Worm (Caenorhabditis elegans): ENCODE results near the gene dhs-20.

dhs-20 gene

DNA sequence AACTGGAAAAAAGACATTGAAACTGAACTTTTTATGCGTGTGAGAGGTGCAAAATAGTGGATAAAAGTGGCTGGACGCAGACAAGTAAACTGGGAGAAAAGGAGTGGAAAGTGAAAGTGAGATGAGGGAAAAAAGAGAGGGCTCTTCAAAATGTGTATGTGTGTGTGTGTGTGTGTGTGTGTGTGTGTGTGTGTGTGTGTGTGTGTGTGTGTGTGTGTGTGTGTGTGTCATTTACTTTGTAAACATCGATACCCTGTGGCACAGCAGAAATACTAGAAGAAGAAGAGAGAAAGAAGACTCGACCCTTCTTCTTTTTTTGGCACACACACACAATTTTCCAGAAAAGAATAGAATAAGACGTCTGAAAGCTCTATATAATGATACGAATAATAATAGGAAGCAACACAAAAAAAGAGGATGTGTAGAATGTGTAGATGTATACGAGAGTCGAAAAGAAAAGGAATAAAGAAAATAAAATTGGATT, 34.3 kb upstream of the dhs-20 start (continued):
- TF ChIP-seq mab-5 (tag; optimal IDR thresholded peaks at IDR 0.05) (peak; percentile 62), dmd-4 (tag; optimal IDR thresholded peaks at IDR 0.05) (no peak)

DNA sequence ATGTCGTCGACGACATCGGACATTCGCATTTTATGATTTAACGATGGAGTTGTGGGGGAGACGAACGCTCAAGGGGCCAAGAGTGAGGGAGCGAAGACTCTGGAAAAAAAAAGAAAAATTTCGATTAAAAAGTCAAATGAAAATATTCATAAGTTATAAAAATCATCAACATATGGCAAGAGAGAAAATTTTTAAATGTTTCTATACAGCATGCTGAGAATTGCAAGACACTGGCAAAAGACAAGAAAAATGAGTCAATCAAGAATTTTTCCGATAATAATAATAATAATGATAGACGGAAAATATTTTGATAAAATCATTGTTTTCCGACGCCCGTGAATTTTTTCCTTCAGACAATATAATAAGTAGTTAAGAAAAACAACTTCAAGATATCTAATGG, 32.8 kb upstream of the dhs-20 start, which contains the start of gene sipa-1:
TSS of gene sipa-1 (minus strand) at position 101 of the 400 bp plus-strand sequence.
- TF ChIP-seq elt-3 (tag; optimal IDR thresholded peaks at IDR 0.05) = no peak
- TF ChIP-seq nhr-77 (tag; optimal IDR thresholded peaks at IDR 0.05) = no peak
- no peak for TF ChIP-seq gmeb-1 (tag; optimal IDR thresholded peaks at IDR 0.05)
- no peak for TF ChIP-seq nhr-12 (tag; optimal IDR thresholded peaks at IDR 0.05)
- no peak for TF ChIP-seq fos-1 (tag; optimal IDR thresholded peaks at IDR 0.05)

DNA sequence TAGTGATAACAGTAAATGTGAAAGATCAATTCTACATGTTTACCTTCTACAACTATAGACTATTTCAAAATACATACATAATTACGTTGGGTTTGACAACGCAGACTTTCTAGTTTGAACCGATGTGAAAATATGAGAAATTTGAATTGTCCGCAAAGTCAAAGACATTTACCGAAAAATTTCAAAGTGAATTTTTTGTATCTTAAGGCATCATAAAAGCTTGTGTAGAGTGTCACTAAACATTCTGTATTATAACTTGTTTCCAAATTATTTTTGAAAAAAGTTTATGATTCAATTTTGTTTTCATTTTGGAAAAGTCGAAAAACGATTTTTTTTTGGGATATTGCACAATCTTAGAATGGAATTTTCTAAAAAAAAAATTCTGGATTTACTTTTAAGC, 31.2 kb upstream of the dhs-20 start:
- TF ChIP-seq nhr-10 (tag; optimal IDR thresholded peaks at IDR 0.05) (no peak), ceh-16 (tag; optimal IDR thresholded peaks at IDR 0.05) (no peak), zag-1 (tag; optimal IDR thresholded peaks at IDR 0.05) (no peak)

DNA sequence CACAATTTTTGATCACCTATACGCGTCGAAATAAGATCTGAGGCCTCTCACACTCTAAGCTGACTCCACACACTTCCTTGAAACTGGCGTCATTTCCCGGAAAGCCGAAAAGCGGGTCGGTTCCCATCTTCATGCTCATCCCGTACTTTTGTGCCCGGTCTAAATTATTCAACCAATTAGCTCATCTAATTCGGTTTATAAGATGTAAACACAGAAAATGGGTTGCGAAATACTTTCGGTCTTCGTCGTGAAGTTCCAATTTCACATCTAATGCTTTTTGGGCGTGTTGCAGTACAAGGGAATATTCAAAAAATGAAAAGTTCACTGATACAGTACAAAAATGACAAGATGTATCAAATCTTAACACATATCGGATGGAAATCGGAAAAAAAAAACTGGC, 26.8 kb upstream of the dhs-20 start:
- TF ChIP-seq sma-9 (GFP tag; optimal IDR thresholded peaks at IDR 0.05) (no peak), sma-9 (tag; optimal IDR thresholded peaks at IDR 0.05) (no peak), zag-1 (tag; optimal IDR thresholded peaks at IDR 0.05) (no peak), aly-2 (tag; optimal IDR thresholded peaks at IDR 0.05) (no peak), ceh-82 (tag; optimal IDR thresholded peaks at IDR 0.05) (no peak), unc-55 (GFP tag; optimal IDR thresholded peaks at IDR 0.05) (no peak), skn-1 (tag; optimal IDR thresholded peaks at IDR 0.05) (no peak), unc-39 (tag; optimal IDR thresholded peaks at IDR 0.05) (no peak), peb-1 (tag; optimal IDR thresholded peaks at IDR 0.05) (no peak), mdl-1 (tag; optimal IDR thresholded peaks at IDR 0.05) (no peak), snpc-4 (tag; optimal IDR thresholded peaks at IDR 0.05) (no peak), nhr-23 (tag; optimal IDR thresholded peaks at IDR 0.05) (no peak), ztf-4 (tag; optimal IDR thresholded peaks at IDR 0.05) (no peak), ZK546.5 (tag; optimal IDR thresholded peaks at IDR 0.05) (no peak), crh-2 (tag; optimal IDR thresholded peaks at IDR 0.05) (no peak), C34F6.9 (tag; optimal IDR thresholded peaks at IDR 0.05) (no peak), elt-3 (tag; optimal IDR thresholded peaks at IDR 0.05) (no peak)

DNA sequence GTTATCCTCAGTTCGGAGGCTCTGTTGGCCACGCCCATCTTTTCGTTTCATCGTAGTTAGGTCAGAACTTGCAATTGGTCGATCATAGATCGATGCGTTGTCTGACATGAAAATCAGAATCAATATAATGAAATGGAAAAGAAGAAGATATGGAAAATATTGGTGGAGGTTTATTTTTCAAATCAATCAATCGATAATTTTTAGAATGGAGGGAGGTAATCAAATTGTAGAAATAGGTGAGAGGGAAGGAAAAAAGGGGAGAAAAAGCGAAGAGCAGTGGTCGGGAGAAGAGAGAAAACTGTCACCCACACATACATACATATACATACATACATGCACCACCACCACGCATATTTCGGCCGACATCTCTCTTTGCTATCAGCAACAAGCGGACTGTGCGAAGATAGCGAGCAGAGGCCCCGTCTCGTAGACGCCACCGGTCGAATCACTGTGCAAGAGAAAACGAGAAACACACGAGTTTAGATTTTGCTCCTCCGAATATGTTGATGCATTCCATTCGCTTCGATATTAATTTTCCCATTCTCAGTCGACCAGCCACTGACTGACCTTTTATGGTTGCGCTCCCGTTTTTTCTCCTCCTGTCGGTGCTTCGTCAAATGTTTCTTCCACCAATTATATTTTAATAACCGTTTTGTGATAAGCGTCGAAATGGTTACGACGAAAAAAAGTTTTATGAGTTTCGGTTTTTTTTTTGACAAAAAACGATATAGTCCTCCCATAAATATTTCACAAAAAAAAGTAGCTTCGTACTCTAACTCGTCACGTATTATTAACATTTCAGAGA, 25.1 kb upstream of the dhs-20 start, which contains the start of gene F35B12.10:
TSS of gene F35B12.10 (minus strand) at position 51 of the 805 bp plus-strand sequence.
- no peak for TF ChIP-seq mab-5 (tag; optimal IDR thresholded peaks at IDR 0.05)
- peak; percentile 49 for TF ChIP-seq sma-3 (GFP tag; optimal IDR thresholded peaks at IDR 0.05)
- TF ChIP-seq nhr-6 (tag; optimal IDR thresholded peaks at IDR 0.05) = no peak
- peak; percentile 58 for TF ChIP-seq sma-9 (GFP tag; optimal IDR thresholded peaks at IDR 0.05)
- no peak for TF ChIP-seq sma-9 (tag; optimal IDR thresholded peaks at IDR 0.05)
- peak; percentile 55 for TF ChIP-seq fos-1 (tag; optimal IDR thresholded peaks at IDR 0.05)
- TF ChIP-seq alr-1 (tag; optimal IDR thresholded peaks at IDR 0.05) = no peak
- TF ChIP-seq nhr-10 (tag; optimal IDR thresholded peaks at IDR 0.05) = no peak
- TF ChIP-seq egl-27 (tag; optimal IDR thresholded peaks at IDR 0.05) = no peak
- no peak for TF ChIP-seq aly-2 (tag; optimal IDR thresholded peaks at IDR 0.05)
- TF ChIP-seq ztf-11 (tag; optimal IDR thresholded peaks at IDR 0.05) = no peak
- TF ChIP-seq mdl-1 (tag; optimal IDR thresholded peaks at IDR 0.05) = no peak
- no peak for TF ChIP-seq unc-55 (GFP tag; optimal IDR thresholded peaks at IDR 0.05)
- no peak for TF ChIP-seq nhr-237 (tag; optimal IDR thresholded peaks at IDR 0.05)
- TF ChIP-seq ztf-4 (tag; optimal IDR thresholded peaks at IDR 0.05) = no peak
- no peak for TF ChIP-seq elt-1 (tag; optimal IDR thresholded peaks at IDR 0.05)
- TF ChIP-seq nhr-11 (tag; optimal IDR thresholded peaks at IDR 0.05) = no peak
- no peak for TF ChIP-seq elt-3 (tag; optimal IDR thresholded peaks at IDR 0.05)
- TF ChIP-seq unc-62 (GFP tag; optimal IDR thresholded peaks at IDR 0.05) = no peak
- no peak for TF ChIP-seq nhr-23 (tag; optimal IDR thresholded peaks at IDR 0.05)
- TF ChIP-seq gmeb-1 (tag; optimal IDR thresholded peaks at IDR 0.05) = peak; percentile 26
- TF ChIP-seq crh-2 (tag; optimal IDR thresholded peaks at IDR 0.05) = peak; percentile 28
- TF ChIP-seq F13H6.1 (tag; optimal IDR thresholded peaks at IDR 0.05) = peak; percentile 27

All from whole organism, L2 larva.